Worm (Caenorhabditis elegans) whole organism, L2 larva: ENCODE results near the gene sad-1.

Experiments
- F13H6.1 ChIP-seq: sonication (generic microtip); optimal IDR thresholded peaks from 2 replicates; lab custom pipeline; 2016; ENCODE audit warnings: missing genetic modification characterization, missing compliant biosample characterization
- Y55F3AM.14 ChIP-seq: fragments of 200-800 bp; sonication (Bioruptor generic); optimal IDR thresholded peaks from 2 replicates; lab custom pipeline; 2018; ENCODE audit warnings: mild to moderate bottlenecking, missing genetic modification characterization, missing compliant biosample characterization
- ZK546.5 ChIP-seq: sonication (generic microtip); optimal IDR thresholded peaks from 2 replicates; lab custom pipeline; 2017; ENCODE audit warnings: missing biosample characterization, missing genetic modification characterization
- aly-2 ChIP-seq: fragments of 150-350 bp; optimal IDR thresholded peaks from 2 replicates; lab custom pipeline; 2014; ENCODE audit warnings: missing biosample characterization, missing genetic modification characterization
- blmp-1 ChIP-seq: sonication (generic microtip); optimal IDR thresholded peaks from 2 replicates; lab custom pipeline; 2017; ENCODE audit warnings: missing genetic modification characterization, mild to moderate bottlenecking, missing compliant biosample characterization, antibody characterized with exemption, moderate library complexity; ENCODE audit not compliant: insufficient read depth
- ceh-16 ChIP-seq: fragments of 150-350 bp; optimal IDR thresholded peaks from 2 replicates; lab custom pipeline; 2014; ENCODE audit warnings: missing biosample characterization, missing genetic modification characterization
- ceh-82 ChIP-seq: fragments of 150-350 bp; optimal IDR thresholded peaks from 2 replicates; lab custom pipeline; 2014; ENCODE audit warnings: missing biosample characterization, missing genetic modification characterization
- dmd-4 ChIP-seq: sonication (generic microtip); optimal IDR thresholded peaks from 2 replicates; lab custom pipeline; 2017; ENCODE audit warnings: missing biosample characterization, missing genetic modification characterization
- egl-27 ChIP-seq: sonication (generic microtip); optimal IDR thresholded peaks from 3 replicates; lab custom pipeline; 2017; ENCODE audit warnings: missing biosample characterization, missing genetic modification reagents, missing genetic modification characterization
- elt-1 ChIP-seq: fragments of 150-350 bp; optimal IDR thresholded peaks from 2 replicates; lab custom pipeline; 2014; ENCODE audit warnings: missing biosample characterization, missing genetic modification characterization
- fos-1 ChIP-seq: fragments of 150-350 bp; optimal IDR thresholded peaks from 2 replicates; lab custom pipeline; 2014; ENCODE audit warnings: missing biosample characterization, missing genetic modification characterization
- gmeb-1 ChIP-seq: fragments of 150-350 bp; optimal IDR thresholded peaks from 2 replicates; lab custom pipeline; 2014; ENCODE audit warnings: missing biosample characterization, missing genetic modification characterization
- lin-11 ChIP-seq: fragments of 150-350 bp; sonication (generic microtip); optimal IDR thresholded peaks from 2 replicates; lab custom pipeline; 2014; ENCODE audit warnings: missing biosample characterization, missing genetic modification characterization, inconsistent platforms, mixed read lengths
- lin-13 ChIP-seq: fragments of 150-350 bp; optimal IDR thresholded peaks from 2 replicates; lab custom pipeline; 2014; ENCODE audit warnings: missing biosample characterization, missing genetic modification reagents, missing genetic modification characterization
- lsy-2 ChIP-seq, 2 experiments: fragments of 150-350 bp in 1 of 2; sonication (generic microtip) in 1 of 2; optimal IDR thresholded peaks; 2 replicates each; lab custom pipeline; 2014 to 2017; ENCODE audit warnings: missing biosample characterization in 2 of 2, missing genetic modification characterization in 2 of 2
- mab-5 ChIP-seq: fragments of 150-350 bp; optimal IDR thresholded peaks from 2 replicates; lab custom pipeline; 2014; ENCODE audit warnings: missing biosample characterization, missing genetic modification characterization
- mbf-1 ChIP-seq: sonication (generic microtip); optimal IDR thresholded peaks from 2 replicates; lab custom pipeline; 2017; ENCODE audit warnings: missing biosample characterization, missing genetic modification characterization
- mdl-1 ChIP-seq, 2 experiments: fragments of 150-350 bp in 1 of 2; sonication (generic microtip) in 1 of 2; optimal IDR thresholded peaks; 2 replicates each; lab custom pipeline; 2017; ENCODE audit warnings: missing biosample characterization in 2 of 2, missing genetic modification characterization in 2 of 2
- nhr-10 ChIP-seq: sonication (generic microtip); optimal IDR thresholded peaks from 2 replicates; lab custom pipeline; 2017; ENCODE audit warnings: missing biosample characterization, missing genetic modification characterization
- nhr-129 ChIP-seq: fragments of 150-350 bp; optimal IDR thresholded peaks from 2 replicates; lab custom pipeline; 2014; ENCODE audit warnings: missing biosample characterization, missing genetic modification characterization
- nhr-21 ChIP-seq: fragments of 150-350 bp; optimal IDR thresholded peaks from 2 replicates; lab custom pipeline; 2014; ENCODE audit warnings: missing biosample characterization, missing genetic modification characterization
- nhr-23 ChIP-seq: fragments of 150-350 bp; optimal IDR thresholded peaks from 2 replicates; lab custom pipeline; 2014; ENCODE audit warnings: missing biosample characterization, missing genetic modification reagents, missing genetic modification characterization
- nhr-25 ChIP-seq: fragments of 150-350 bp; sonication (generic microtip); optimal IDR thresholded peaks from 3 replicates; lab custom pipeline; 2014; ENCODE audit warnings: missing biosample characterization, missing genetic modification characterization
- nhr-6 ChIP-seq: fragments of 150-350 bp; optimal IDR thresholded peaks from 2 replicates; lab custom pipeline; 2014; ENCODE audit warnings: missing biosample characterization, missing genetic modification characterization
- nhr-77 ChIP-seq: fragments of 150-350 bp; optimal IDR thresholded peaks from 2 replicates; lab custom pipeline; 2014; ENCODE audit warnings: missing biosample characterization, missing genetic modification characterization
- peb-1 ChIP-seq: fragments of 150-350 bp; optimal IDR thresholded peaks from 2 replicates; lab custom pipeline; 2014; ENCODE audit warnings: missing biosample characterization, missing genetic modification characterization
- sma-3 ChIP-seq: sonication (generic microtip); optimal IDR thresholded peaks from 2 replicates; lab custom pipeline; 2016; ENCODE audit warnings: missing genetic modification reagents, missing genetic modification characterization, missing compliant biosample characterization
- sma-9 ChIP-seq, 2 experiments: fragments of 150-350 bp in 1 of 2; sonication (generic microtip) in 1 of 2; optimal IDR thresholded peaks; 2 replicates each; lab custom pipeline; 2014 to 2016; ENCODE audit warnings: missing genetic modification characterization in 2 of 2, mild to moderate bottlenecking in 1 of 2, missing biosample characterization in 1 of 2, missing compliant biosample characterization in 1 of 2, missing genetic modification reagents in 1 of 2, moderate library complexity in 1 of 2
- snpc-4 ChIP-seq: fragments of 150-350 bp; optimal IDR thresholded peaks from 2 replicates; lab custom pipeline; 2014; ENCODE audit warnings: missing biosample characterization, missing genetic modification characterization
- unc-39 ChIP-seq: fragments of 150-350 bp; optimal IDR thresholded peaks from 2 replicates; lab custom pipeline; 2014; ENCODE audit warnings: missing biosample characterization, missing genetic modification characterization
- unc-55 ChIP-seq: fragments of 150-350 bp; sonication (generic microtip); optimal IDR thresholded peaks from 3 replicates; lab custom pipeline; 2014; ENCODE audit warnings: missing biosample characterization, missing genetic modification reagents, missing genetic modification characterization
- unc-62 ChIP-seq: fragments of 150-350 bp; optimal IDR thresholded peaks from 2 replicates; lab custom pipeline; 2014; ENCODE audit warnings: missing biosample characterization, missing genetic modification reagents, missing genetic modification characterization
- ztf-11 ChIP-seq: sonication (generic microtip); optimal IDR thresholded peaks from 2 replicates; lab custom pipeline; 2017; ENCODE audit warnings: missing biosample characterization, missing genetic modification characterization
- ztf-4 ChIP-seq: fragments of 150-350 bp; optimal IDR thresholded peaks from 2 replicates; lab custom pipeline; 2014; ENCODE audit warnings: missing biosample characterization, missing genetic modification characterization

The sad-1 gene

DNA sequence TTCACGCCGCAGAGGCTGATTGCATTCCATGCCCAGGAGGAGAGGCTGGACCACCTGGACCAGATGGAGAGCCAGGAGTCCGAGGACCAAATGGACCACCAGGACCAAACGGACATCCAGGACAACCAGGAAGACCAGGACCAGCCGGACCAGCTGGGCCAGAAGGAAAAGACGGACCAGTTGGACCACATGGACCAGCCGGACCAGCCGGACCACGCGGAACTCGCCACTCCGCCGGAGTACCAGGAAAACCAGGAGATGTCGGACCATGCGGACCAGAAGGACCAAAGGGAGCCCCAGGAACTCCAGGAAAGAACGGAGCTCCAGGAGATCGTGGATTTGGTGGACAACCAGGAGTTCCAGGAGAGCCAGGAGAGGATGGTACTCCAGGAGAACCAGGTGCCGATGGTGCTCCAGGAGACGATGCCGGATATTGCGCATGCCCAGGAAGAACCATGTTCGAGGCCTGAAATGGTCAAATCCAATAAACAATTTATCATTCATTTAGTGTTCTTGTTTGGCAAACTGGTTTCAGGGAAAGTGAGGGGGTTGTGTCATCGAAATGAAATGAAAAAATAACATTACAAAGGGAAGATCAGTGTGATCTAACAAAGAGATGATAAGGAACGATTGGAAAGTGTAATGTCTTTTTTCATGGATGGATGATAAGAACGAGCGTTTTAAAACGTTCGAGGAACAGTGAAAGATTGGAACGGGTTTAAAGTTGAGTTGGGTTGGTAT is 30.4 kb downstream of the sad-1 start:
- TF ChIP-seq aly-2 (tag; lab: Kevin White, UChicago) (no peak), fos-1 (tag; lab: Kevin White, UChicago) (peak; percentile 0), sma-9 (GFP tag; optimal IDR thresholded peaks at IDR 0.05; lab: Kevin White, UChicago) (no peak), sma-9 (tag; optimal IDR thresholded peaks at IDR 0.05; lab: Kevin White, UChicago) (no peak), sma-3 (GFP tag; lab: Kevin White, UChicago) (peak; percentile 23)

DNA sequence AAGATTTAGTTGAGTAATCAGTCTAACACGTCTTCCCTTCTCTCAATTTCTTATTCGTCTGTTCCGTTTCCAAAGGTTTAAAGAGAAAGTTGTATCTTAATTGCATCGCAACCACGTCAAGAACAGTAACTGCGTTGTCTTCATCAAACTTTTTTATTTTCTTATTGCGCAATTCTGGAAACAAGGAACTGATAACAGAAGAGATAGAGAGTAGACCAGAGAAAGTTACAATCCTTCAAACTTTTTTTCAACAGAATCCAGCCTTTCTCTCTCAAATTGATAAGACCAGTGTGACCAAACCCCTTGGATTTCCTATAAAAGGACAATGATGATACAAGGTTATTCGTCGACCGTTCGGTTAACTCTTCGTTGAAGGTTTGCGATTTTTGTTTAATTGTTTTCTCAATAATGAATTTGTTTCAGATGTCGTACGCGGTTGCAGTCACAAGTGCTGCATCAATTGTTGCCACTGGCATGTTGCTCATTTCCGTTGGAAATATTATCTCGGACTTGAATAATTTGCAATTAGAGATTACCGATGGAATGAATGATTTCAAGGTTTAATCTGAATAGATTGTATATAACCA is 31.3 kb downstream of the sad-1 start, which contains the start of gene col-184:
Gene col-184, plus strand, starts transcription at position 409 of the 587 bp plus-strand sequence.
- TF ChIP-seq nhr-129 (tag; lab: Kevin White, UChicago) (no peak), mdl-1 (tag; optimal IDR thresholded peaks at IDR 0.05; lab: Kevin White, UChicago) (no peak), peb-1 (tag; lab: Kevin White, UChicago) (no peak), blmp-1 (tag; lab: Kevin White, UChicago) (peak; percentile 49), snpc-4 (tag; lab: Kevin White, UChicago) (no peak), mbf-1 (tag; lab: Kevin White, UChicago) (no peak), ztf-4 (tag; lab: Kevin White, UChicago) (no peak), sma-3 (GFP tag; lab: Kevin White, UChicago) (peak; percentile 65), egl-27 (tag; lab: Kevin White, UChicago) (no peak), nhr-6 (tag; lab: Kevin White, UChicago) (no peak)

DNA sequence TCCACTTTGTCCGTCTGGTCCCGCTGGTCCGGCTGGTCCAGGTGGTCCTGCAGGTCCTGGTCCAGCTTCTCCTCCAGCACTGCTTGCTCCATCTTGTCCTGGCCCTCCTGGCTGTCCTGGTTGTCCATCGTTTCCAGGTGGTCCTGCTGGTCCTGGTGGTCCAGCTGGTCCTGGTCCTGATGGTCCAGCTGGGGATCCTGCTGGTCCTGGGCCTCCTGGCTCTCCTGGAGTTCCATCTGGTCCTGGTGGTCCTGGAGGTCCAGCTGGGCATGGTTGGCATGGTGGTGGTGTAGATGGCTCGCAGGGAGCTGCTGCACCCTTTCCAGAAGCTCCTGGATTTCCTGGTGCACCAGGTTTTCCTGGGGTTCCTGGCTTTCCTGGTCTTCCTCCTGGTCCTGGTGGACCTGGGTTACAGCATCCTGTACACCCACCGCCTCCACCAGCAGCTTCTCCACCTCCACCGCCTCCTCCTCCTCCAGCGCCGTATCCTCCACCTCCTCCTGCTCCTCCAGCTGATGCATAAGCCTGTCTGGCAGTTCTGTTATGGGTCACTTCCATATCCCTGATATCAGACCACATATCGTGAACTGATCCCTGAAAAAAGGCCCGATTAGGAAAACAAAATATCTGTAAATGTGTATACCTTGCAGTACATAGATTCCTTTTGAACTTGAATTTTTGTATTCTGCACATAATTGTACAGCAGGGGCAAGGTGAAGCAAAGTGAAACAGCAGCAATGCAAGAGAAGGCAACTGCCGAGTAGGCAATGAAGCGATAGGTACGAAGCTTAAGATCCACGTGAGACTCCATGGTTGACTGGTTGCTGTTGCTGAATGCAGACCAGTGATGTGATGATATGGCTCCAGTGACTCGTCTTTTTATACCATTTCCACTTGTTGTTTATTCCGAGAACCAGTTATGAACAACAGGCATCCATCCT is 33.3 kb downstream of the sad-1 start, which contains the start of gene col-183:
Gene col-183, minus strand, starts transcription at position 839 of the 941 bp plus-strand sequence.
- no peak for TF ChIP-seq nhr-10 (tag; lab: Kevin White, UChicago)
- no peak for TF ChIP-seq unc-62
- TF ChIP-seq Y55F3AM.14 (GFP tag; lab: Kevin White, UChicago) = no peak
- TF ChIP-seq nhr-6 (tag; lab: Kevin White, UChicago) = no peak
- no peak for TF ChIP-seq sma-3 (GFP tag; lab: Kevin White, UChicago)
- TF ChIP-seq nhr-23 (tag; lab: Kevin White, UChicago) = no peak
- TF ChIP-seq snpc-4 (tag; lab: Kevin White, UChicago) = no peak
- TF ChIP-seq sma-9 (GFP tag; optimal IDR thresholded peaks at IDR 0.05; lab: Kevin White, UChicago) = no peak
- TF ChIP-seq sma-9 (tag; optimal IDR thresholded peaks at IDR 0.05; lab: Kevin White, UChicago) = no peak
- no peak for TF ChIP-seq nhr-25
- TF ChIP-seq dmd-4 (tag; lab: Kevin White, UChicago) = no peak
- no peak for TF ChIP-seq blmp-1 (tag; lab: Kevin White, UChicago)
- TF ChIP-seq lin-11 (tag; lab: Kevin White, UChicago) = no peak
- no peak for TF ChIP-seq mdl-1 (tag; optimal IDR thresholded peaks at IDR 0.05; lab: Kevin White, UChicago)
- TF ChIP-seq mbf-1 (tag; lab: Kevin White, UChicago) = no peak
- no peak for TF ChIP-seq lin-13
- no peak for TF ChIP-seq gmeb-1 (tag; lab: Kevin White, UChicago)
- no peak for TF ChIP-seq peb-1 (tag; lab: Kevin White, UChicago)
- TF ChIP-seq, all 48 proteins: peak for 0

DNA sequence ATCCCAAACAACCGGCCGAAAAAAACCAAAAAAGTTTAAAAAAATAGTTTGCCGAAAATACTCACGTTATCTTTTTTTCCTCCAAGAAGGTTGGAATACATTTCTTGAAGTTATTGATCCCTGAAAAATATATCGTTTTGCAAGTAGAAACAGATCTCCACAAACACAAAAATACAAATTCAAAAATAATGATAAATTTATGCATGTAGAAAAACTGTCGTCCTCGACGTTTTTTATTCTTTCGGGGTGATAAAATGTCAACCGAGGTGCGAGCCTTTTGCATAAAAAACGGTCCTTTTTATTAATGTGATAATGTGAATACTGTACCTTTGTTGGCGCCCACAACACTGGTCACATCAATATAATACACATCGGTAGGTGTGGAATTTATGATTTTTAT is 36.7 kb downstream of the sad-1 start, which contains the start of gene F02D10.2:
Gene F02D10.2, minus strand, starts transcription at position 101 of the 400 bp plus-strand sequence.
- no peak for TF ChIP-seq fos-1 (tag; lab: Kevin White, UChicago)
- TF ChIP-seq aly-2 (tag; lab: Kevin White, UChicago) = no peak
- no peak for TF ChIP-seq lsy-2 (tag; optimal IDR thresholded peaks at IDR 0.05; lab: Kevin White, UChicago)
- no peak for TF ChIP-seq ceh-16 (tag; lab: Kevin White, UChicago)
- TF ChIP-seq ZK546.5 (tag; lab: Kevin White, UChicago) = no peak
- no peak for TF ChIP-seq nhr-6 (tag; lab: Kevin White, UChicago)
- no peak for TF ChIP-seq peb-1 (tag; lab: Kevin White, UChicago)

DNA sequence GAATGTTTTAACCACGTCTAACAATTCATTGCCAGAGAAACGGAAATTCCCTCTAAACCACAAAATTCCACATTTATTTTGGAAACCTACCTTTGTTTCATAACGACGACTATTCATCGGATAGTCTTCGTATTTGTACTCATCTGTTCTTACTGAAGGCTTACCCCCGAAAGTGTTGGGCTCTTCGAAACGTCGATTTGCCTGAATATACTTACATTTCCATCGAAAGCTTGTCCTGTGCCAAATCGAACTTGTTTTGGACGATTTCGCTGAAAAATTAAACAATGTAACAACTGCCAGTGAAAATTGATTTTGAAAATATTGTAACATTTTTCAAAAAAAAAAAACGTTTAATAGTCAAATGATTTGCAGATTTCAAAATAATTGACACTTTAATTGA is 37.9 kb downstream of the sad-1 start, which contains the start of gene F02D10.3:
Gene F02D10.3, minus strand, starts transcription at position 101 of the 400 bp plus-strand sequence.
- TF ChIP-seq gmeb-1 (tag; lab: Kevin White, UChicago) (no peak), unc-39 (tag; lab: Kevin White, UChicago) (no peak), nhr-77 (tag; lab: Kevin White, UChicago) (no peak), F13H6.1 (tag; lab: Kevin White, UChicago) (no peak), blmp-1 (tag; lab: Kevin White, UChicago) (no peak), lin-11 (tag; lab: Kevin White, UChicago) (no peak), unc-55 (GFP tag; lab: Kevin White, UChicago) (no peak), ztf-11 (tag; lab: Kevin White, UChicago) (no peak), mab-5 (tag; lab: Kevin White, UChicago) (no peak), nhr-10 (tag; lab: Kevin White, UChicago) (no peak), elt-1 (no peak), nhr-25 (no peak), nhr-21 (no peak), ceh-82 (tag; lab: Kevin White, UChicago) (no peak)
- TF ChIP-seq, all 48 proteins: peak for 0
